Fruit fly (Drosophila melanogaster) whole organism, embryonic: ENCODE results near the gene kek4.
A peak's percentile ranks its signal among the peaks of the same experiment; 100 is the strongest.

Source experiments
- Abd-B ChIP-seq: fragments of 200-800 bp; sonication (Bioruptor generic); optimal IDR thresholded peaks from 2 replicates; lab custom pipeline; 2018; ENCODE audit warnings: missing biosample characterization, mild to moderate bottlenecking, missing genetic modification characterization, moderate library complexity
- Adf1 ChIP-seq: fragments of 200-800 bp; sonication (Bioruptor generic); IDR thresholded peaks from 2 replicates; pipeline ENCODE4 v1.3.6; 2022; ENCODE audit warnings: missing biosample characterization, missing genetic modification characterization
- Bteb2 ChIP-seq: fragments of 200-800 bp; sonication (Bioruptor generic); optimal IDR thresholded peaks from 2 replicates; lab custom pipeline; 2016; ENCODE audit warnings: missing biosample characterization, missing genetic modification characterization
- C15 ChIP-seq: fragments of 200-800 bp; sonication (Bioruptor generic); IDR thresholded peaks from 3 replicates; pipeline ENCODE4 v1.3.6; 2022; ENCODE audit warnings: missing biosample characterization, missing genetic modification characterization
- CG10209 ChIP-seq: fragments of 200-800 bp; sonication (Bioruptor generic); optimal IDR thresholded peaks from 3 replicates; lab custom pipeline; 2017; ENCODE audit warnings: missing biosample characterization, mild to moderate bottlenecking, missing genetic modification characterization, missing genetic modification reagents
- CG12155 ChIP-seq: fragments of 200-800 bp; sonication (Bioruptor generic); optimal IDR thresholded peaks from 3 replicates; lab custom pipeline; 2016; ENCODE audit warnings: missing biosample characterization, missing genetic modification characterization
- CG12391 ChIP-seq: fragments of 200-800 bp; sonication (Bioruptor generic); optimal IDR thresholded peaks from 3 replicates; lab custom pipeline; 2018; ENCODE audit warnings: missing biosample characterization, mild to moderate bottlenecking, missing genetic modification characterization, moderate library complexity
- CG13775 ChIP-seq: fragments of 200-800 bp; sonication (Bioruptor generic); optimal IDR thresholded peaks from 3 replicates; lab custom pipeline; 2017; ENCODE audit warnings: missing biosample characterization, mild to moderate bottlenecking, missing genetic modification characterization
- CG13894 ChIP-seq: fragments of 200-800 bp; sonication (Bioruptor generic); optimal IDR thresholded peaks from 3 replicates; lab custom pipeline; 2018; ENCODE audit warnings: missing biosample characterization, mild to moderate bottlenecking, missing genetic modification characterization, moderate library complexity
- CG15514 ChIP-seq: fragments of 200-800 bp; sonication (Bioruptor generic); optimal IDR thresholded peaks from 3 replicates; lab custom pipeline; 2017; ENCODE audit warnings: missing biosample characterization, missing genetic modification characterization, mild to moderate bottlenecking, moderate library complexity, missing genetic modification reagents
- CG17568 ChIP-seq: fragments of 200-800 bp; sonication (Bioruptor generic); optimal IDR thresholded peaks from 2 replicates; lab custom pipeline; 2018; ENCODE audit warnings: missing biosample characterization, mild to moderate bottlenecking, missing genetic modification characterization, moderate library complexity
- CG18262 ChIP-seq: fragments of 200-800 bp; optimal IDR thresholded peaks from 3 replicates; lab custom pipeline; 2019; ENCODE audit warnings: missing biosample characterization, mild to moderate bottlenecking, missing genetic modification characterization, moderate library complexity
- CG30431 ChIP-seq: fragments of 200-800 bp; sonication (Bioruptor generic); optimal IDR thresholded peaks from 2 replicates; lab custom pipeline; 2017; ENCODE audit warnings: missing biosample characterization, missing genetic modification characterization
- CG31388 ChIP-seq: fragments of 200-800 bp; sonication (Bioruptor generic); optimal IDR thresholded peaks from 2 replicates; lab custom pipeline; 2016; ENCODE audit warnings: missing biosample characterization, missing genetic modification characterization
- CG4360 ChIP-seq: fragments of 200-800 bp; sonication (Bioruptor generic); IDR thresholded peaks from 2 replicates; pipeline ENCODE4 v1.3.6; 2022; ENCODE audit warnings: missing biosample characterization, missing genetic modification characterization
- CG4820 ChIP-seq: fragments of 200-800 bp; sonication (Bioruptor generic); optimal IDR thresholded peaks from 3 replicates; lab custom pipeline; 2016; ENCODE audit warnings: missing biosample characterization, missing genetic modification characterization
- CG6272 ChIP-seq: fragments of 200-800 bp; sonication (Bioruptor generic); IDR thresholded peaks from 2 replicates; pipeline ENCODE4 v1.3.6; 2022; ENCODE audit warnings: missing biosample characterization, missing genetic modification characterization
- CG8281 ChIP-seq: fragments of 200-800 bp; sonication (Bioruptor generic); optimal IDR thresholded peaks from 2 replicates; lab custom pipeline; 2018; ENCODE audit warnings: missing biosample characterization, mild to moderate bottlenecking, missing genetic modification characterization, moderate library complexity
- CG8359 ChIP-seq: fragments of 200-800 bp; sonication (Bioruptor generic); optimal IDR thresholded peaks from 2 replicates; lab custom pipeline; 2017; ENCODE audit warnings: missing biosample characterization, mild to moderate bottlenecking, missing genetic modification characterization, borderline replicate concordance
- CG8388 ChIP-seq: fragments of 200-800 bp; sonication (Bioruptor generic); optimal IDR thresholded peaks from 2 replicates; lab custom pipeline; 2019; ENCODE audit warnings: missing biosample characterization, mild to moderate bottlenecking, missing genetic modification characterization, moderate library complexity
- CG9437 ChIP-seq: fragments of 200-800 bp; sonication (Bioruptor generic); optimal IDR thresholded peaks from 2 replicates; lab custom pipeline; 2018; ENCODE audit warnings: missing biosample characterization, mild to moderate bottlenecking, missing genetic modification characterization
- CHES-1-like ChIP-seq: fragments of 200-800 bp; sonication (Bioruptor generic); optimal IDR thresholded peaks from 2 replicates; lab custom pipeline; 2016; ENCODE audit warnings: missing biosample characterization, missing genetic modification characterization
- CkIIα-i1 ChIP-seq: fragments of 200-800 bp; sonication (Bioruptor generic); IDR thresholded peaks from 2 replicates; pipeline ENCODE4 v1.3.6; 2022; ENCODE audit warnings: missing biosample characterization, missing genetic modification characterization
- Dek ChIP-seq: fragments of 200-800 bp; sonication (Bioruptor generic); optimal IDR thresholded peaks from 3 replicates; lab custom pipeline; 2019; ENCODE audit warnings: missing biosample characterization, mild to moderate bottlenecking, missing genetic modification characterization, moderate library complexity
- Doc3 ChIP-seq: fragments of 200-800 bp; sonication (Bioruptor generic); IDR thresholded peaks from 3 replicates; pipeline ENCODE4 v1.3.6; 2022; ENCODE audit warnings: missing biosample characterization, missing genetic modification characterization; ENCODE audit not compliant: partially characterized antibody
- Hmr ChIP-seq: fragments of 200-800 bp; sonication (Bioruptor generic); optimal IDR thresholded peaks from 3 replicates; lab custom pipeline; 2017; ENCODE audit warnings: mild to moderate bottlenecking, missing biosample characterization, missing genetic modification reagents, missing genetic modification characterization
- Lhr ChIP-seq: fragments of 200-800 bp; sonication (Bioruptor generic); optimal IDR thresholded peaks from 3 replicates; lab custom pipeline; 2017; ENCODE audit warnings: mild to moderate bottlenecking, missing biosample characterization, missing genetic modification reagents, missing genetic modification characterization
- MESR4 ChIP-seq: fragments of 200-800 bp; sonication (Bioruptor generic); optimal IDR thresholded peaks from 2 replicates; lab custom pipeline; 2018; ENCODE audit warnings: missing biosample characterization, mild to moderate bottlenecking, missing genetic modification characterization, moderate library complexity
- Myb ChIP-seq: fragments of 200-800 bp; sonication (Bioruptor generic); optimal IDR thresholded peaks from 2 replicates; lab custom pipeline; 2016; ENCODE audit warnings: missing biosample characterization, missing genetic modification characterization
- NFAT ChIP-seq: fragments of 200-800 bp; sonication (Bioruptor generic); IDR thresholded peaks from 2 replicates; pipeline ENCODE4 v1.3.6; 2022; ENCODE audit warnings: missing biosample characterization, missing genetic modification characterization
- PHDP ChIP-seq: fragments of 200-800 bp; sonication (Bioruptor generic); optimal IDR thresholded peaks from 3 replicates; lab custom pipeline; 2018; ENCODE audit warnings: missing biosample characterization, mild to moderate bottlenecking, missing genetic modification characterization, moderate library complexity
- Sry-β ChIP-seq: fragments of 200-800 bp; sonication (Bioruptor generic); optimal IDR thresholded peaks from 2 replicates; lab custom pipeline; 2018; ENCODE audit warnings: missing biosample characterization, mild to moderate bottlenecking, missing genetic modification characterization, moderate library complexity
- TFAM ChIP-seq: fragments of 200-800 bp; sonication (Bioruptor generic); optimal IDR thresholded peaks from 2 replicates; lab custom pipeline; 2017; ENCODE audit warnings: missing biosample characterization, missing genetic modification characterization, inconsistent platforms
- ato ChIP-seq: fragments of 200-800 bp; sonication (Bioruptor generic); IDR thresholded peaks from 2 replicates; pipeline ENCODE4 v1.3.6; 2022; ENCODE audit warnings: missing biosample characterization, missing genetic modification characterization; ENCODE audit not compliant: partially characterized antibody
- btn ChIP-seq: fragments of 200-800 bp; sonication (Bioruptor generic); optimal IDR thresholded peaks from 2 replicates; lab custom pipeline; 2016; ENCODE audit warnings: missing biosample characterization, missing genetic modification characterization
- da ChIP-seq: fragments of 200-800 bp; sonication (Bioruptor generic); optimal IDR thresholded peaks from 2 replicates; lab custom pipeline; 2016; ENCODE audit warnings: missing biosample characterization, missing genetic modification characterization
- ems ChIP-seq: fragments of 200-800 bp; sonication (Bioruptor generic); optimal IDR thresholded peaks from 3 replicates; lab custom pipeline; 2016; ENCODE audit warnings: missing biosample characterization, missing genetic modification characterization
- fru ChIP-seq: fragments of >200 bp; optimal IDR thresholded peaks from 2 replicates; lab custom pipeline; 2017
- gcm ChIP-seq: fragments of 200-800 bp; sonication (Bioruptor generic); optimal IDR thresholded peaks from 2 replicates; lab custom pipeline; 2019; ENCODE audit warnings: missing biosample characterization, mild to moderate bottlenecking, missing genetic modification characterization, moderate library complexity
- gsb-n ChIP-seq: fragments of 200-800 bp; sonication (Bioruptor generic); optimal IDR thresholded peaks from 3 replicates; lab custom pipeline; 2018; ENCODE audit warnings: missing biosample characterization, mild to moderate bottlenecking, missing genetic modification characterization
- gt ChIP-seq: fragments of 200-800 bp; sonication (Bioruptor generic); IDR thresholded peaks from 2 replicates; pipeline ENCODE4 v1.3.6; 2022; ENCODE audit warnings: missing biosample characterization, missing genetic modification characterization
- odd ChIP-seq: fragments of 200-800 bp; sonication (Bioruptor generic); optimal IDR thresholded peaks from 2 replicates; lab custom pipeline; 2017; ENCODE audit warnings: missing biosample characterization, mild to moderate bottlenecking, missing genetic modification characterization
- peb ChIP-seq: fragments of 200-800 bp; sonication (Bioruptor generic); IDR thresholded peaks from 2 replicates; pipeline ENCODE4 v1.3.6; 2022; ENCODE audit warnings: missing biosample characterization, missing genetic modification characterization
- pho ChIP-seq: fragments of 200-800 bp; sonication (Bioruptor generic); optimal IDR thresholded peaks from 2 replicates; lab custom pipeline; 2016; ENCODE audit warnings: missing biosample characterization, missing genetic modification characterization
- phol ChIP-seq: fragments of 200-800 bp; sonication (Bioruptor generic); optimal IDR thresholded peaks from 3 replicates; lab custom pipeline; 2018; ENCODE audit warnings: missing biosample characterization, mild to moderate bottlenecking, missing genetic modification characterization, moderate library complexity
- rib ChIP-seq: fragments of 200-800 bp; sonication (Bioruptor generic); IDR thresholded peaks from 2 replicates; pipeline ENCODE4 v1.3.6; 2022; ENCODE audit warnings: missing biosample characterization, missing genetic modification characterization
- so ChIP-seq: fragments of 200-800 bp; sonication (Bioruptor generic); IDR thresholded peaks from 3 replicates; pipeline ENCODE4 v1.3.6; 2022; ENCODE audit warnings: missing biosample characterization, missing genetic modification characterization
- stwl ChIP-seq: fragments of 200-800 bp; sonication (Bioruptor generic); optimal IDR thresholded peaks from 3 replicates; lab custom pipeline; 2018; ENCODE audit warnings: missing biosample characterization, mild to moderate bottlenecking, missing genetic modification characterization, moderate library complexity
- tin ChIP-seq: fragments of 200-800 bp; sonication (Bioruptor generic); optimal IDR thresholded peaks from 3 replicates; lab custom pipeline; 2016; ENCODE audit warnings: missing biosample characterization, missing genetic modification characterization
- zfh1 ChIP-seq: fragments of 200-800 bp; sonication (Bioruptor generic); IDR thresholded peaks from 3 replicates; pipeline ENCODE4 v1.3.6; 2022; ENCODE audit warnings: missing biosample characterization, missing genetic modification characterization

The kek4 gene

DNA sequence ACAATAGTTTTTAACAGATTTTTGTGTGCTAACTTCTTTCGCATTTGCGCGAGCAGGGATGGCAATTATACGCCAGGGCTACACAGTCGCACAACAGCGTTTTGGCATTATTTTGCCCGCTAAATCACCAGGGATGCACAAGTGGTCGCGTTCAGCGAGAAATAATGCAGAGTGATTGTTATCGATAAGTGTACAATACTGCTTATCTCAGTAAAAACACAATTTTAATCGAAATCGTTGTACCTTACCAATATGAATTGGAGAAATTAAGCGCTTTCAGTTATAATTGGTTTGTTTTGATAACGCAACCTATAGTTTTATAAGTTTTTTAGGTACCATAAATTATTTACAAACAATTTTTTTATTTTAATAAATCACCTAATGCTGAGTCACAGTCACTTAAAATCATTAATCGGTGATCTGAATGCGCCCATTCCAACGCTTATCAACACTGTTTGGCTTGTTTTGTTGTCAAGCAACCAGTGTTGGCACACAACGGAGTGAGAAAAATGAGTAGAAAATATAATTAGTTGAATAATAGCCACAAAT lies 38.4 kb downstream of the kek4 start, which contains the start of the genes Sfmbt and CG5439 (continued):
- peak; percentile 81 for TF ChIP-seq CHES-1-like (GFP tag; lab: Kevin White, UChicago)
- no peak for TF ChIP-seq CG8281 (tag; lab: Kevin White, UChicago)
- TF ChIP-seq Bteb2 (GFP tag; lab: Kevin White, UChicago) = peak; percentile 75
- peak; percentile 74 for TF ChIP-seq Dek (tag; lab: Kevin White, UChicago)
- TF ChIP-seq C15 = no peak
- peak; percentile 88 for TF ChIP-seq CG13775 (GFP tag; lab: Kevin White, UChicago)
- TF ChIP-seq CG9437 (GFP tag; lab: Kevin White, UChicago) = peak; percentile 29
- TF ChIP-seq PHDP = no peak
- no peak for TF ChIP-seq Doc3 (GFP tag; lab: Robert Waterston, UW)
- peak; percentile 77 for TF ChIP-seq CG6272
- peak; percentile 75 for TF ChIP-seq ems
- TF ChIP-seq CG15514 (GFP tag; lab: Kevin White, UChicago) = peak; percentile 62
- peak; percentile 52 for TF ChIP-seq CG31388 (GFP tag; lab: Kevin White, UChicago)
- no peak for TF ChIP-seq gsb-n
- peak; percentile 65 for TF ChIP-seq CG8388 (GFP tag; lab: Kevin White, UChicago)
- no peak for TF ChIP-seq Abd-B (GFP tag; lab: Kevin White, UChicago)
- TF ChIP-seq CG18262 = peak; percentile 79
- TF ChIP-seq phol (tag; lab: Kevin White, UChicago) = peak; percentile 84
- peak; percentile 85 for TF ChIP-seq rib (GFP tag; lab: Robert Waterston, UW)
- TF ChIP-seq MESR4 (GFP tag; lab: Kevin White, UChicago) = no peak
- TF ChIP-seq stwl (tag; lab: Kevin White, UChicago) = peak; percentile 91
- TF ChIP-seq CG12391 (tag; lab: Kevin White, UChicago) = peak; percentile 84
- no peak for TF ChIP-seq fru (lab: Kevin White, UChicago)
- TF ChIP-seq Myb (GFP tag; lab: Kevin White, UChicago) = peak; percentile 58
- no peak for TF ChIP-seq gcm (GFP tag; lab: Kevin White, UChicago)
- TF ChIP-seq so (GFP tag; lab: Robert Waterston, UW) = no peak
- TF ChIP-seq odd (GFP tag; lab: Kevin White, UChicago) = no peak
- peak; percentile 56 for TF ChIP-seq da (GFP tag; lab: Kevin White, UChicago)
- peak; percentile 21; the same call in 1 of the 2 replicates for TF ChIP-seq Adf1 (GFP tag; lab: Robert Waterston, UW)
- TF ChIP-seq CG13894 (tag; lab: Kevin White, UChicago) = no peak
- peak; percentile 88 for TF ChIP-seq pho
- peak; percentile 80 for TF ChIP-seq Sry-β (GFP tag; lab: Kevin White, UChicago)
- peak; percentile 73 for TF ChIP-seq NFAT
- no peak for TF ChIP-seq CG4360 (GFP tag; lab: Robert Waterston, UW)
- TF ChIP-seq peb (GFP tag; lab: Robert Waterston, UW) = 0 out of 2 replicates have a peak, but pooled peaks have one; percentile 28
- peak; percentile 69 for TF ChIP-seq Lhr
- no peak for TF ChIP-seq CG10209 (GFP tag; lab: Kevin White, UChicago)
- peak; percentile 73 for TF ChIP-seq CG4820 (GFP tag; lab: Kevin White, UChicago)
- TF ChIP-seq CkIIα-i1 (GFP tag; lab: Robert Waterston, UW) = no peak
- TF ChIP-seq tin (GFP tag; lab: Kevin White, UChicago) = peak; percentile 77
- TF ChIP-seq ato (GFP tag; lab: Robert Waterston, UW) = peak; percentile 43
- peak; percentile 58 for TF ChIP-seq CG30431 (GFP tag; lab: Kevin White, UChicago)
- TF ChIP-seq gt = peak; percentile 15; the same call in 1 of the 2 replicates
- no peak for TF ChIP-seq Hmr (GFP tag; lab: Kevin White, UChicago)
- TF ChIP-seq btn (GFP tag; lab: Kevin White, UChicago) = peak; percentile 19
- TF ChIP-seq zfh1 (GFP tag; lab: Robert Waterston, UW) = 0 out of 3 replicates have a peak, but pooled peaks have one; percentile 8
- TF ChIP-seq TFAM = no peak
- no peak for TF ChIP-seq CG17568 (GFP tag; lab: Kevin White, UChicago)
- no peak for TF ChIP-seq CG8359 (GFP tag; lab: Kevin White, UChicago)
- peak; percentile 81 for TF ChIP-seq CG12155
